Fruit fly (Drosophila melanogaster): ENCODE data around the gene PpD3.

DNA sequence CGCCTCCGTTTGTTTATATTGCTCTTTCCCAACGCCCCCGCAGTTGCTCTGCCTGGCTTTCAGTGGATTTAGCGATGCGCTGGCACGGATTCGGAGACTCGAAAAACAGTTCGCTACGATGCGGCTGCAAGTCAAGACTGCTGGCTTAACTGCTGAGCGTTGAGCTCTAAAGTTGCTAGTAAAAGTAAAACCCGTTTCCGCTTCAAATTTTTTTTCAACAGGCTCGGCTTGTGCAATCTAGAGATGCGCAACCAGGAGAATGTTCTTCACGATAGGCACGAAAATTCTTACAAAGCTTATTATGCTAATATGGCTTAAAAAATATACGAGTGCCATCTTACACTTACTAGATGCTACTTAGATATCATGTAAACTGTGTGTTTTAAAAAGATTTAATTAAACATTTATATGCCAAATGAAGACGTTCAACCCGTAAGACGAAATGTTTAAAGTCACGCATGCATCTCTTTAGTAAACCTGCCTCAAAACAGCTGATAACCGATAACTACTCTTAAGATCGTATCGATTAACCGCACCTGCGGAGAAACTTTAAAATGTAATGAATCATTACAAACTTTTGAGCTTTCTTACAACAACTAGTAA, 302 bp upstream of the PpD3 start, which contains the start of gene CG12948:
- peak; percentile 63 for TF ChIP-seq CG14711 (tag; optimal IDR thresholded peaks at IDR 0.05)
- peak; percentile 77 for TF ChIP-seq CG7101 (tag; optimal IDR thresholded peaks at IDR 0.05)
- peak; percentile 40 for TF ChIP-seq pad (GFP tag; optimal IDR thresholded peaks at IDR 0.05)
- no peak for TF ChIP-seq Hr96 (GFP tag; optimal IDR thresholded peaks at IDR 0.05)

Measured in whole organism, adult.